Fruit fly (Drosophila melanogaster) whole organism: ENCODE results near the gene Dyro.

Experiments used
- CG8478 ChIP-seq: fragments of >200 bp; optimal IDR thresholded peaks from 2 replicates; lab custom pipeline; 2018; ENCODE audit warnings: inconsistent platforms
- Dll ChIP-seq: fragments of >200 bp; optimal IDR thresholded peaks from 2 replicates; lab custom pipeline; 2017
- pan ChIP-seq: fragments of >200 bp; optimal IDR thresholded peaks from 2 replicates; lab custom pipeline; 2017
- psq ChIP-seq: fragments of >200 bp; optimal IDR thresholded peaks from 2 replicates; lab custom pipeline; 2017
- usp ChIP-seq: fragments of >200 bp; optimal IDR thresholded peaks from 2 replicates; lab custom pipeline; 2017; ENCODE audit warnings: missing biosample characterization, missing genetic modification characterization, mixed read lengths

- no peak for TF ChIP-seq psq (lab: Kevin White, UChicago)
- no peak for TF ChIP-seq Dll
- TF ChIP-seq pan: no peak
- TF ChIP-seq usp (GFP tag; lab: Kevin White, UChicago): no peak
- no peak for TF ChIP-seq CG8478 (lab: Kevin White, UChicago)
Measured at dm6 chr3L:11325671-11326306, 30.1 kb upstream of the Dyro start.
